Fruit fly (Drosophila melanogaster) whole organism, pupa: ENCODE data around the gene CG12105.

Experiments used
- CG34367 ChIP-seq: fragments of 200-800 bp; sonication (Bioruptor generic); optimal IDR thresholded peaks from 2 replicates; lab custom pipeline; 2018; ENCODE audit warnings: missing biosample characterization, mild to moderate bottlenecking, missing genetic modification characterization
- gl ChIP-seq: fragments of 200-800 bp; sonication (Bioruptor generic); optimal IDR thresholded peaks from 2 replicates; lab custom pipeline; 2018; ENCODE audit warnings: missing biosample characterization, mild to moderate bottlenecking, missing genetic modification characterization

DNA sequence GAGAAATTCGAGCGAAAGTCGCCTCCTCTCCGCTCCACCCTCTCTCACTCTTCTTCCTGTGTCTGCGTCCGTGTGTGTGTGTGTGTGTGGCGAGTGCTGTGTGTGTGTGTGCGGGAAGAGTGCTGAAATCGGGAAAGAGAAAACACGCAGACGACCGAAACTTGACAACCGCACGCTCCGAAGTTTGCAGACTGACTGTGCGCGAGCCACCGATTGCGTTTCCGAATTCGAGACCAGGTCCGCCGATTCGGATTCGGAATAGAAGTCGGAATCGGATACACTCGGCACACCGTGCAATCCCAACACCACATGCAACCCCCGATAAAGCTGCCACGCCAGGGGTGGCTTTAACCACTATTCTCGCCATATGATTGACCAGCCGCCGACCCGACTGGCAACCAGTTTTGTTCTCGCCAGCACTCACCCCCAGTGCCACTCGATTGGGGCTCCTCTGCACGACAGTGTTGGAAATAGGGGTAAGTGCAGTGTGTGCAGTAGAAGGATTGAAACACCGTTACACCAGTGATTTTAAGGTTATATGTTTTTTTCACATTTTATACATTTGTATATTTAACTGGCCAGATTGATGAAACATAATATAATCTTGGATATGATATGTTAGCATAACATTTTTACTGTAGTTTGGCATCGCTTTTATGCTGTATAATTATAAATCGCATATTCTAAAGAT, 12.7 kb upstream of the CG12105 start, which contains the start of gene CG13928:
- no peak for TF ChIP-seq gl (tag; lab: Kevin White, UChicago)
- no peak for TF ChIP-seq CG34367
